Fruit fly (Drosophila melanogaster) whole organism, embryonic: ENCODE results near the gene Ir94d.

Experiments
- B-H2 ChIP-seq: fragments of 200-800 bp; sonication (Bioruptor generic); optimal IDR thresholded peaks from 2 replicates; lab custom pipeline; 2018; ENCODE audit warnings: missing biosample characterization, mild to moderate bottlenecking, missing genetic modification characterization
- CG11085 ChIP-seq: fragments of 200-800 bp; sonication (Bioruptor generic); IDR thresholded peaks from 2 replicates; pipeline ENCODE4 v1.3.6; 2022; ENCODE audit warnings: missing biosample characterization, missing genetic modification characterization
- CG11398 ChIP-seq: fragments of 200-800 bp; sonication (Bioruptor generic); optimal IDR thresholded peaks from 2 replicates; lab custom pipeline; 2016; ENCODE audit warnings: missing biosample characterization, missing genetic modification characterization
- CG11695 ChIP-seq: fragments of 200-800 bp; sonication (Bioruptor generic); IDR thresholded peaks from 3 replicates; pipeline ENCODE4 v1.3.6; 2022; ENCODE audit warnings: missing biosample characterization, missing genetic modification characterization
- CG1233 ChIP-seq: fragments of 200-800 bp; sonication (Bioruptor generic); optimal IDR thresholded peaks from 4 replicates; lab custom pipeline; 2018; ENCODE audit warnings: missing biosample characterization, mild to moderate bottlenecking, missing genetic modification characterization
- CG12744 ChIP-seq: fragments of 200-800 bp; sonication (Bioruptor generic); optimal IDR thresholded peaks from 2 replicates; lab custom pipeline; 2016; ENCODE audit warnings: missing biosample characterization, missing genetic modification characterization
- CG16779 ChIP-seq: fragments of 200-800 bp; sonication (Bioruptor generic); IDR thresholded peaks from 2 replicates; pipeline ENCODE4 v1.3.6; 2022; ENCODE audit warnings: missing biosample characterization, missing genetic modification characterization
- CG17186 ChIP-seq: fragments of 200-800 bp; sonication (Bioruptor generic); optimal IDR thresholded peaks from 3 replicates; lab custom pipeline; 2017; ENCODE audit warnings: missing biosample characterization, missing genetic modification reagents, missing genetic modification characterization
- CG17385 ChIP-seq: fragments of 200-800 bp; sonication (Bioruptor generic); optimal IDR thresholded peaks from 3 replicates; lab custom pipeline; 2018; ENCODE audit warnings: missing biosample characterization, mild to moderate bottlenecking, missing genetic modification characterization
- CG2678 ChIP-seq: fragments of 200-800 bp; sonication (Bioruptor generic); optimal IDR thresholded peaks from 3 replicates; lab custom pipeline; 2019; ENCODE audit warnings: missing biosample characterization, mild to moderate bottlenecking, missing genetic modification characterization, moderate library complexity
- CG2889 ChIP-seq: fragments of 200-800 bp; sonication (Bioruptor generic); IDR thresholded peaks from 3 replicates; pipeline ENCODE4 v1.3.6; 2022; ENCODE audit warnings: missing biosample characterization, missing genetic modification characterization
- CG31365 ChIP-seq: fragments of 200-800 bp; sonication (Bioruptor generic); optimal IDR thresholded peaks from 2 replicates; lab custom pipeline; 2018; ENCODE audit warnings: missing biosample characterization, mild to moderate bottlenecking, missing genetic modification characterization
- CG4282 ChIP-seq: fragments of 200-800 bp; sonication (Bioruptor generic); optimal IDR thresholded peaks from 2 replicates; lab custom pipeline; 2016; ENCODE audit warnings: missing biosample characterization, missing genetic modification characterization
- CG5245 ChIP-seq: fragments of 200-800 bp; sonication (Bioruptor generic); optimal IDR thresholded peaks from 3 replicates; lab custom pipeline; 2016; ENCODE audit warnings: missing biosample characterization, missing genetic modification characterization
- CG6689 ChIP-seq: fragments of 200-800 bp; sonication (Bioruptor generic); IDR thresholded peaks from 2 replicates; pipeline ENCODE4 v1.3.6; 2022; ENCODE audit warnings: missing biosample characterization, missing genetic modification characterization
- CG7372 ChIP-seq: fragments of 200-800 bp; sonication (Bioruptor generic); IDR thresholded peaks from 2 replicates; pipeline ENCODE4 v1.3.6; 2022; ENCODE audit warnings: missing biosample characterization, missing genetic modification characterization
- CG8388 ChIP-seq: fragments of 200-800 bp; sonication (Bioruptor generic); optimal IDR thresholded peaks from 2 replicates; lab custom pipeline; 2019; ENCODE audit warnings: missing biosample characterization, mild to moderate bottlenecking, missing genetic modification characterization, moderate library complexity
- Dad ChIP-seq: fragments of 200-800 bp; sonication (Bioruptor generic); optimal IDR thresholded peaks from 3 replicates; lab custom pipeline; 2016; ENCODE audit warnings: missing biosample characterization, missing genetic modification characterization
- ERR ChIP-seq: fragments of 200-800 bp; sonication (Bioruptor generic); optimal IDR thresholded peaks from 2 replicates; lab custom pipeline; 2016; ENCODE audit warnings: missing biosample characterization, missing genetic modification characterization
- GATAe ChIP-seq: fragments of 200-800 bp; sonication (Bioruptor generic); conservative IDR thresholded peaks from 2 replicates; pipeline ENCODE4 v1.3.6; 2022; ENCODE audit warnings: missing biosample characterization, missing genetic modification characterization
- H2.0 ChIP-seq: fragments of 200-800 bp; sonication (Bioruptor generic); IDR thresholded peaks from 2 replicates; pipeline ENCODE4 v1.3.6; 2022; ENCODE audit warnings: missing biosample characterization, missing genetic modification characterization
- HLH4C ChIP-seq: fragments of 200-800 bp; sonication (Bioruptor generic); IDR thresholded peaks from 3 replicates; pipeline ENCODE4 v1.3.6; 2022; ENCODE audit warnings: missing biosample characterization, missing genetic modification characterization; ENCODE audit not compliant: partially characterized antibody
- Hmr ChIP-seq: fragments of 200-800 bp; sonication (Bioruptor generic); optimal IDR thresholded peaks from 3 replicates; lab custom pipeline; 2017; ENCODE audit warnings: mild to moderate bottlenecking, missing biosample characterization, missing genetic modification reagents, missing genetic modification characterization
- Kr ChIP-seq: fragments of 200-800 bp; sonication (Bioruptor generic); optimal IDR thresholded peaks from 2 replicates; lab custom pipeline; 2017; ENCODE audit warnings: missing biosample characterization, mild to moderate bottlenecking, missing genetic modification characterization
- Lpt ChIP-seq: fragments of >200 bp; optimal IDR thresholded peaks from 2 replicates; lab custom pipeline; 2018; ENCODE audit warnings: missing biosample characterization, missing genetic modification characterization
- Mes4 ChIP-seq: fragments of 200-800 bp; sonication (Bioruptor generic); optimal IDR thresholded peaks from 2 replicates; lab custom pipeline; 2016; ENCODE audit warnings: missing biosample characterization, missing genetic modification characterization
- Opbp ChIP-seq: fragments of 200-800 bp; sonication (Bioruptor generic); IDR thresholded peaks from 3 replicates; pipeline ENCODE4 v1.3.6; 2022; ENCODE audit warnings: missing biosample characterization, missing genetic modification characterization; ENCODE audit not compliant: partially characterized antibody
- Ssrp ChIP-seq: fragments of 200-800 bp; sonication (Bioruptor generic); optimal IDR thresholded peaks from 2 replicates; lab custom pipeline; 2018; ENCODE audit warnings: missing biosample characterization, mild to moderate bottlenecking, missing genetic modification characterization, moderate library complexity
- Tbp ChIP-seq: fragments of >200 bp; optimal IDR thresholded peaks from 2 replicates; lab custom pipeline; 2018; ENCODE audit warnings: missing biosample characterization, missing genetic modification characterization
- Usf ChIP-seq: fragments of 200-800 bp; sonication (Bioruptor generic); optimal IDR thresholded peaks from 2 replicates; lab custom pipeline; 2017; ENCODE audit warnings: missing genotype, missing biosample characterization, missing genetic modification characterization
- Vsx1 ChIP-seq: fragments of 200-800 bp; sonication (Bioruptor generic); optimal IDR thresholded peaks from 2 replicates; lab custom pipeline; 2017; ENCODE audit warnings: missing biosample characterization, mild to moderate bottlenecking, missing genetic modification characterization, missing genetic modification reagents
- abd-A ChIP-seq: fragments of 200-800 bp; sonication (Bioruptor generic); optimal IDR thresholded peaks from 3 replicates; lab custom pipeline; 2019; ENCODE audit warnings: missing biosample characterization, mild to moderate bottlenecking, missing genetic modification characterization, moderate library complexity
- cas ChIP-seq: fragments of 200-800 bp; sonication (Bioruptor generic); IDR thresholded peaks from 2 replicates; pipeline ENCODE4 v1.3.6; 2022; ENCODE audit warnings: missing biosample characterization, missing genetic modification characterization
- chinmo ChIP-seq: fragments of 200-800 bp; sonication (Bioruptor generic); IDR thresholded peaks from 4 replicates; pipeline ENCODE4 v1.3.6; 2022; ENCODE audit warnings: missing biosample characterization, missing genetic modification characterization; ENCODE audit not compliant: partially characterized antibody
- cwo ChIP-seq: fragments of 200-800 bp; sonication (Bioruptor generic); optimal IDR thresholded peaks from 3 replicates; lab custom pipeline; 2017; ENCODE audit warnings: missing biosample characterization, missing genetic modification characterization, mild to moderate bottlenecking, moderate library complexity, missing genetic modification reagents
- esg ChIP-seq: fragments of 200-800 bp; sonication (Bioruptor generic); conservative IDR thresholded peaks from 2 replicates; pipeline ENCODE4 v1.3.6; 2022; ENCODE audit warnings: missing biosample characterization, missing genetic modification characterization
- ewg ChIP-seq: fragments of 200-800 bp; sonication (Bioruptor generic); optimal IDR thresholded peaks from 3 replicates; lab custom pipeline; 2017; ENCODE audit warnings: mild to moderate bottlenecking, missing biosample characterization, missing genetic modification reagents, missing genetic modification characterization
- h ChIP-seq: fragments of >200 bp; optimal IDR thresholded peaks from 2 replicates; lab custom pipeline; 2017
- nerfin-1 ChIP-seq: fragments of 200-800 bp; sonication (Bioruptor generic); optimal IDR thresholded peaks from 3 replicates; lab custom pipeline; 2019; ENCODE audit warnings: missing biosample characterization, mild to moderate bottlenecking, missing genetic modification characterization, moderate library complexity
- odd ChIP-seq: fragments of 200-800 bp; sonication (Bioruptor generic); optimal IDR thresholded peaks from 2 replicates; lab custom pipeline; 2017; ENCODE audit warnings: missing biosample characterization, mild to moderate bottlenecking, missing genetic modification characterization
- pita ChIP-seq: fragments of 200-800 bp; sonication (Bioruptor generic); optimal IDR thresholded peaks from 2 replicates; lab custom pipeline; 2017; ENCODE audit warnings: missing biosample characterization, mild to moderate bottlenecking, missing genetic modification characterization
- psq ChIP-seq: fragments of 200-800 bp; sonication (Bioruptor generic); optimal IDR thresholded peaks from 2 replicates; lab custom pipeline; 2017; ENCODE audit warnings: missing biosample characterization, missing genetic modification characterization
- pzg ChIP-seq: fragments of 200-800 bp; sonication (Bioruptor generic); optimal IDR thresholded peaks from 3 replicates; lab custom pipeline; 2018; ENCODE audit warnings: missing biosample characterization, mild to moderate bottlenecking, missing genetic modification characterization, moderate library complexity
- slou ChIP-seq: fragments of 200-800 bp; sonication (Bioruptor generic); optimal IDR thresholded peaks from 3 replicates; lab custom pipeline; 2016; ENCODE audit warnings: missing biosample characterization, missing genetic modification characterization
- toy ChIP-seq: fragments of 200-800 bp; sonication (Bioruptor generic); IDR thresholded peaks from 2 replicates; pipeline ENCODE4 v1.3.6; 2022; ENCODE audit warnings: missing biosample characterization, missing genetic modification characterization
- trh ChIP-seq: fragments of 200-800 bp; sonication (Bioruptor generic); optimal IDR thresholded peaks from 2 replicates; lab custom pipeline; 2016; ENCODE audit warnings: missing biosample characterization, missing genetic modification characterization
- unc-4 ChIP-seq: fragments of 200-800 bp; sonication (Bioruptor generic); IDR thresholded peaks from 2 replicates; pipeline ENCODE4 v1.3.6; 2022; ENCODE audit warnings: missing biosample characterization, missing genetic modification characterization; ENCODE audit not compliant: partially characterized antibody
- wek ChIP-seq: fragments of 200-800 bp; sonication (Bioruptor generic); optimal IDR thresholded peaks from 3 replicates; lab custom pipeline; 2018; ENCODE audit warnings: missing biosample characterization, mild to moderate bottlenecking, missing genetic modification characterization, moderate library complexity
- z ChIP-seq: fragments of 200-800 bp; sonication (Bioruptor generic); IDR thresholded peaks from 3 replicates; pipeline ENCODE4 v1.3.6; 2022; ENCODE audit warnings: missing biosample characterization, missing genetic modification characterization

Gene Ir94d

DNA sequence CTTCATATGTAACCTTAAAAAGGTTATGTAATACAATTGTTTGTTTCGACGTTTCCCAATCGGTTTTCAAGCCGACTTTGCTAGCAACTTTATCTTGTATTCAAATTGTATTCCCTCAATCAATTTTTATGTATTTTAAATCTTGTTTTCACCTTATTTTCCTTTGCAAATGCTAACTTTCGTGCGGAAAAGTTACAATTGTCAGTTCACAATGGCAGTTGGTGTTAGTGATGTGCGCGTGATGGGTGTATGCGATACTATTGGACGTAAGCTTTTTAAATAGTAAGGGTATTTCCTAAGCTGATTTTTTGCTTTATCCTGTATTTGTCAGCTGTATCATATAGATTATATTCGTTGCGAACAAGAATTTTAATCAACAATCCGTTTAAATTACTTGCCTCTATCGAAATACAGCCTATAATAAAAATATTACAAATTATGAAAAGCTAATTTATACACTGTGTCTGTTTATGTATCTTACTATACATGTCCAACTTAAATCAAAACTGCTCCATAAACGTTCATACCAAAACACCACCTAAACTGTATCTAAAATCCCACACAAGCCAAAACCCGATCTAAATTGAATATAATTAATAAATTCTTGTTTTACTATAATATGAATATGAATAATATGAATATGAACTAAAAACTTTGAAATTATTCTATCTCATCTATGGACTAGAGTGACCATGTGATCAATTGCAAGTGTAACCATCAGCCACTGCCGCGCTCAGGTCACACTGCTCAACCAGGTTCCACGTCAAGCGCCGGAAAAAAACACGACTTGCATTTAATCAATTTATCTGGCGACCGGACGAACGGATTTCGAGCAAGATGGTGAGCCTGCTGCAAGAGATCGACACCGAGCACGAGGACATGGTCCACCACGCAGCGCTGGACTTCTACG is 46.5 kb upstream of the Ir94d start, which contains the start of the genes ATPsynCF6 and Sec13 (continued):
- TF ChIP-seq CG7372 (GFP tag; lab: Robert Waterston, UW) (0 out of 2 replicates have a peak, but pooled peaks have one; percentile 35), CG4282 (GFP tag; lab: Kevin White, UChicago) (no peak), CG17186 (GFP tag; lab: Kevin White, UChicago) (peak; percentile 15), Vsx1 (GFP tag; lab: Kevin White, UChicago) (no peak), cwo (GFP tag; lab: Kevin White, UChicago) (peak; percentile 33), CG8388 (peak; percentile 32), toy (GFP tag; lab: Robert Waterston, UW) (0 out of 2 replicates have a peak, but pooled peaks have one; percentile 10), H2.0 (peak; percentile 55), CG11695 (GFP tag; lab: Robert Waterston, UW) (0 out of 3 replicates have a peak, but pooled peaks have one; percentile 54), ERR (GFP tag; lab: Kevin White, UChicago) (no peak), Hmr (GFP tag; lab: Kevin White, UChicago) (peak; percentile 64), Usf (no peak), pita (no peak), CG12744 (GFP tag; lab: Kevin White, UChicago) (no peak), CG2889 (GFP tag; lab: Robert Waterston, UW) (0 out of 3 replicates have a peak, but pooled peaks have one; percentile 9), Opbp (GFP tag; lab: Robert Waterston, UW) (peak; percentile 95), Mes4 (no peak), z (GFP tag; lab: Robert Waterston, UW) (no peak), abd-A (no peak), CG2678 (peak; percentile 75), nerfin-1 (tag; lab: Kevin White, UChicago) (peak; percentile 44), psq (no peak), wek (GFP tag; lab: Kevin White, UChicago) (peak; percentile 93), trh (GFP tag; lab: Kevin White, UChicago) (no peak), CG5245 (GFP tag; lab: Kevin White, UChicago) (no peak), esg (peak; percentile 62; the same call in 1 of the 2 replicates), CG11398 (GFP tag; lab: Kevin White, UChicago) (no peak), Tbp (GFP tag; lab: Kevin White, UChicago) (no peak), chinmo (peak; percentile 82; the same call in 2 of the 4 replicates), CG6689 (GFP tag; lab: Robert Waterston, UW) (peak; percentile 48), slou (peak; percentile 42), unc-4 (GFP tag; lab: Robert Waterston, UW) (peak; percentile 82), GATAe (GFP tag; lab: Robert Waterston, UW) (no peak), CG31365 (tag; lab: Kevin White, UChicago) (no peak), B-H2 (GFP tag; lab: Kevin White, UChicago) (no peak), Lpt (no peak), pzg (GFP tag; lab: Kevin White, UChicago) (peak; percentile 56), odd (GFP tag; lab: Kevin White, UChicago) (no peak), CG17385 (peak; percentile 44), CG16779 (GFP tag; lab: Robert Waterston, UW) (0 out of 2 replicates have a peak, but pooled peaks have one; percentile 10), h (no peak), ewg (peak; percentile 7), HLH4C (GFP tag; lab: Robert Waterston, UW) (peak; percentile 82), Dad (GFP tag; lab: Kevin White, UChicago) (no peak), cas (GFP tag; lab: Robert Waterston, UW) (no peak), Ssrp (tag; lab: Kevin White, UChicago) (peak; percentile 38), CG1233 (GFP tag; lab: Kevin White, UChicago) (peak; percentile 37), Kr (GFP tag; lab: Kevin White, UChicago) (no peak), CG11085 (peak; percentile 47; the same call in 1 of the 2 replicates)
